Fruit fly (Drosophila melanogaster) whole organism, prepupa: ENCODE results near the gene CG15914.

Experiments used
- CG32006 ChIP-seq: fragments of 200-800 bp; sonication (Bioruptor generic); optimal IDR thresholded peaks from 3 replicates; lab custom pipeline; 2017; ENCODE audit warnings: missing biosample characterization, mild to moderate bottlenecking, missing genetic modification characterization
- CG3919 ChIP-seq: fragments of 200-800 bp; sonication (Bioruptor generic); optimal IDR thresholded peaks from 3 replicates; lab custom pipeline; 2016; ENCODE audit warnings: missing biosample characterization, missing genetic modification characterization
- CG4318 ChIP-seq: fragments of 200-800 bp; sonication (Bioruptor generic); optimal IDR thresholded peaks from 3 replicates; lab custom pipeline; 2017; ENCODE audit warnings: missing biosample characterization, mild to moderate bottlenecking, missing genetic modification characterization
- CG9139 ChIP-seq: fragments of 200-800 bp; sonication (Bioruptor generic); optimal IDR thresholded peaks from 3 replicates; lab custom pipeline; 2017; ENCODE audit warnings: missing biosample characterization, mild to moderate bottlenecking, missing genetic modification characterization
- Gug ChIP-seq: fragments of 200-800 bp; sonication (Bioruptor generic); IDR thresholded peaks from 2 replicates; pipeline ENCODE4 v1.3.6; 2022; ENCODE audit warnings: missing biosample characterization, missing genetic modification characterization
- Hr39 ChIP-seq: fragments of 200-800 bp; sonication (Bioruptor generic); optimal IDR thresholded peaks from 2 replicates; lab custom pipeline; 2016; ENCODE audit warnings: missing biosample characterization, missing genetic modification characterization
- Smox ChIP-seq: fragments of 200-800 bp; sonication (Bioruptor generic); optimal IDR thresholded peaks from 3 replicates; lab custom pipeline; 2016; ENCODE audit warnings: missing biosample characterization, missing genetic modification characterization
- Sox14 ChIP-seq: fragments of 200-800 bp; sonication (Bioruptor generic); optimal IDR thresholded peaks from 3 replicates; lab custom pipeline; 2016; ENCODE audit warnings: missing biosample characterization, missing genetic modification characterization
- eg ChIP-seq: fragments of 200-800 bp; sonication (Bioruptor generic); IDR thresholded peaks from 3 replicates; pipeline ENCODE4 v1.3.6; 2022; ENCODE audit warnings: missing biosample characterization, missing genetic modification characterization
- fd59A ChIP-seq: fragments of 200-800 bp; sonication (Bioruptor generic); optimal IDR thresholded peaks from 2 replicates; lab custom pipeline; 2017; ENCODE audit warnings: missing biosample characterization, mild to moderate bottlenecking, missing genetic modification characterization, missing genetic modification reagents

DNA sequence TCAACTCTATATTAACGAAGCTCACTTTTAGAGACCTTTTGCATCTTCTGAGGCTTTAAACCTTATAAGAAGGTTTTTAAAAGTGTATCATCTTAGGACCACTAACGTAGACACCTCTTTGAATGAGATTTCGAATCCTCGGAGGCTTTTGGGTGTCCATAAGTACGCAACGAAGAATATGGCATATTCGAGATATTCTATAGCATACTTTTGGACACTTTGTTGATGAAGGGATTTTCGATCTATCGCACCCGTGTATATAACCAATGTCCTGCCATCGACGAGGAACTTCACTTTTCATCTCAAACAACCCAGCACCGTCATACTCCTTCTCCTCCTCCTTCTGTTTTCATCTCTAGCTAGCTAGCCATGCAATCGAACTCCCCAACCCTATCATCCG lies 30.9 kb upstream of the CG15914 start:
- TF ChIP-seq Gug (GFP tag; lab: Robert Waterston, UW), result no peak
- no peak for TF ChIP-seq Sox14
- no peak for TF ChIP-seq eg
- TF ChIP-seq CG32006 (GFP tag; lab: Kevin White, UChicago), result no peak
- no peak for TF ChIP-seq CG3919
- TF ChIP-seq Smox (GFP tag; lab: Kevin White, UChicago), result no peak
- TF ChIP-seq Hr39, result no peak
- no peak for TF ChIP-seq CG4318 (GFP tag; lab: Kevin White, UChicago)
- TF ChIP-seq fd59A, result no peak
- TF ChIP-seq CG9139 (GFP tag; lab: Kevin White, UChicago), result no peak
